Fruit fly (Drosophila melanogaster) whole organism, prepupa: ENCODE data around the gene Naam.

Source experiments
- Blimp-1 ChIP-seq: fragments of 200-800 bp; sonication (Bioruptor generic); optimal IDR thresholded peaks from 3 replicates; lab custom pipeline; 2017; ENCODE audit warnings: missing biosample characterization, missing genetic modification characterization, mild to moderate bottlenecking, moderate library complexity, missing genetic modification reagents
- CG10631 ChIP-seq: fragments of 200-800 bp; sonication (Bioruptor generic); optimal IDR thresholded peaks from 2 replicates; lab custom pipeline; 2016; ENCODE audit warnings: missing biosample characterization, missing genetic modification characterization
- CG11762 ChIP-seq: fragments of 200-800 bp; sonication (Bioruptor generic); optimal IDR thresholded peaks from 3 replicates; lab custom pipeline; 2016; ENCODE audit warnings: missing biosample characterization, missing genetic modification characterization; ENCODE audit not compliant: insufficient read depth
- CG15336 ChIP-seq: fragments of 200-800 bp; sonication (Bioruptor generic); IDR thresholded peaks from 2 replicates; pipeline ENCODE4 v1.3.6; 2022; ENCODE audit warnings: missing biosample characterization, missing genetic modification characterization
- CG16779 ChIP-seq: fragments of 200-800 bp; sonication (Bioruptor generic); optimal IDR thresholded peaks from 3 replicates; lab custom pipeline; 2017; ENCODE audit warnings: missing biosample characterization, mild to moderate bottlenecking, missing genetic modification characterization
- CG3032 ChIP-seq: fragments of 200-800 bp; optimal IDR thresholded peaks from 2 replicates; lab custom pipeline; 2019; ENCODE audit warnings: missing biosample characterization, mild to moderate bottlenecking, missing genetic modification characterization, moderate library complexity
- CG32006 ChIP-seq: fragments of 200-800 bp; sonication (Bioruptor generic); optimal IDR thresholded peaks from 3 replicates; lab custom pipeline; 2017; ENCODE audit warnings: missing biosample characterization, mild to moderate bottlenecking, missing genetic modification characterization
- CG34406 ChIP-seq: fragments of 200-800 bp; sonication (Bioruptor generic); optimal IDR thresholded peaks from 3 replicates; lab custom pipeline; 2016; ENCODE audit warnings: missing biosample characterization, missing genetic modification characterization
- CG3919 ChIP-seq: fragments of 200-800 bp; sonication (Bioruptor generic); optimal IDR thresholded peaks from 3 replicates; lab custom pipeline; 2016; ENCODE audit warnings: missing biosample characterization, missing genetic modification characterization
- CG4318 ChIP-seq: fragments of 200-800 bp; sonication (Bioruptor generic); optimal IDR thresholded peaks from 3 replicates; lab custom pipeline; 2017; ENCODE audit warnings: missing biosample characterization, mild to moderate bottlenecking, missing genetic modification characterization
- CG6163 ChIP-seq: fragments of 200-800 bp; sonication (Bioruptor generic); IDR thresholded peaks from 3 replicates; pipeline ENCODE4 v1.3.6; 2022; ENCODE audit warnings: missing biosample characterization, missing genetic modification characterization
- CG6276 ChIP-seq: fragments of 200-800 bp; sonication (Bioruptor generic); optimal IDR thresholded peaks from 2 replicates; lab custom pipeline; 2017; ENCODE audit warnings: missing biosample characterization, mild to moderate bottlenecking, missing genetic modification characterization
- CG6808 ChIP-seq: fragments of 200-800 bp; sonication (Bioruptor generic); optimal IDR thresholded peaks from 3 replicates; lab custom pipeline; 2017; ENCODE audit warnings: missing biosample characterization, missing genetic modification characterization, mild to moderate bottlenecking, moderate library complexity, missing genetic modification reagents
- CG8319 ChIP-seq: fragments of 200-800 bp; sonication (Bioruptor generic); optimal IDR thresholded peaks from 3 replicates; lab custom pipeline; 2016; ENCODE audit warnings: missing biosample characterization, missing genetic modification characterization
- CG8632 ChIP-seq: fragments of 200-800 bp; sonication (Bioruptor generic); optimal IDR thresholded peaks from 3 replicates; lab custom pipeline; 2016; ENCODE audit warnings: missing biosample characterization, missing genetic modification characterization
- Eip78C ChIP-seq: fragments of 200-800 bp; sonication (Bioruptor generic); peaks from one replicate; lab custom pipeline; 2016; ENCODE audit warnings: missing biosample characterization, missing genetic modification characterization
- Ets96B ChIP-seq: fragments of 200-800 bp; optimal IDR thresholded peaks from 2 replicates; lab custom pipeline; 2019; ENCODE audit warnings: missing biosample characterization, mild to moderate bottlenecking, missing genetic modification characterization, moderate library complexity
- Hr39 ChIP-seq: fragments of 200-800 bp; sonication (Bioruptor generic); optimal IDR thresholded peaks from 2 replicates; lab custom pipeline; 2016; ENCODE audit warnings: missing biosample characterization, missing genetic modification characterization
- Hr4 ChIP-seq: fragments of 200-800 bp; sonication (Bioruptor generic); optimal IDR thresholded peaks from 3 replicates; lab custom pipeline; 2016; ENCODE audit warnings: missing biosample characterization, missing genetic modification characterization
- Lpt ChIP-seq: fragments of 200-800 bp; sonication (Bioruptor generic); optimal IDR thresholded peaks from 3 replicates; lab custom pipeline; 2016; ENCODE audit warnings: missing biosample characterization, missing genetic modification characterization
- OdsH ChIP-seq: fragments of 200-800 bp; sonication (Bioruptor generic); optimal IDR thresholded peaks from 3 replicates; lab custom pipeline; 2016; ENCODE audit warnings: missing biosample characterization, missing genetic modification characterization
- dac ChIP-seq: fragments of 200-800 bp; sonication (Bioruptor generic); optimal IDR thresholded peaks from 2 replicates; lab custom pipeline; 2017; ENCODE audit warnings: missing biosample characterization, mild to moderate bottlenecking, missing genetic modification characterization
- dsx ChIP-seq: fragments of 200-800 bp; optimal IDR thresholded peaks from 3 replicates; lab custom pipeline; 2019; ENCODE audit warnings: missing biosample characterization, mild to moderate bottlenecking, missing genetic modification characterization, moderate library complexity; ENCODE audit not compliant: poor library complexity, severe bottlenecking
- esn ChIP-seq: fragments of 200-800 bp; sonication (Bioruptor generic); optimal IDR thresholded peaks from 2 replicates; lab custom pipeline; 2016; ENCODE audit warnings: missing biosample characterization, mild to moderate bottlenecking, missing genetic modification characterization, moderate library complexity
- fkh ChIP-seq: fragments of 200-800 bp; sonication (Bioruptor generic); optimal IDR thresholded peaks from 3 replicates; lab custom pipeline; 2017; ENCODE audit warnings: missing biosample characterization, mild to moderate bottlenecking, missing genetic modification characterization, moderate library complexity
- net ChIP-seq: fragments of 200-800 bp; sonication (Bioruptor generic); optimal IDR thresholded peaks from 3 replicates; lab custom pipeline; 2016; ENCODE audit warnings: missing biosample characterization, missing genetic modification characterization
- salr ChIP-seq, 2 experiments: fragments of 200-800 bp; sonication (Bioruptor generic); optimal IDR thresholded peaks; 3 replicates each; lab custom pipeline; 2016 to 2018; ENCODE audit warnings: missing biosample characterization in 2 of 2, missing genetic modification characterization in 2 of 2, mild to moderate bottlenecking in 1 of 2
- spab ChIP-seq: fragments of 200-800 bp; sonication (Bioruptor generic); optimal IDR thresholded peaks from 2 replicates; lab custom pipeline; 2017; ENCODE audit warnings: missing biosample characterization, mild to moderate bottlenecking, missing genetic modification characterization, missing genetic modification reagents
- ss ChIP-seq, 2 experiments: fragments of 200-800 bp; sonication (Bioruptor generic); optimal IDR thresholded peaks; 2 replicates in 1 of 2; 3 replicates in 1 of 2; lab custom pipeline; 2017 to 2018; ENCODE audit warnings: mild to moderate bottlenecking in 2 of 2, missing biosample characterization in 2 of 2, missing genetic modification characterization in 2 of 2, moderate library complexity in 1 of 2
- svp ChIP-seq: fragments of 200-800 bp; sonication (Bioruptor generic); peaks from one replicate; lab custom pipeline; 2016; ENCODE audit warnings: missing biosample characterization, missing genetic modification characterization

Gene Naam

DNA sequence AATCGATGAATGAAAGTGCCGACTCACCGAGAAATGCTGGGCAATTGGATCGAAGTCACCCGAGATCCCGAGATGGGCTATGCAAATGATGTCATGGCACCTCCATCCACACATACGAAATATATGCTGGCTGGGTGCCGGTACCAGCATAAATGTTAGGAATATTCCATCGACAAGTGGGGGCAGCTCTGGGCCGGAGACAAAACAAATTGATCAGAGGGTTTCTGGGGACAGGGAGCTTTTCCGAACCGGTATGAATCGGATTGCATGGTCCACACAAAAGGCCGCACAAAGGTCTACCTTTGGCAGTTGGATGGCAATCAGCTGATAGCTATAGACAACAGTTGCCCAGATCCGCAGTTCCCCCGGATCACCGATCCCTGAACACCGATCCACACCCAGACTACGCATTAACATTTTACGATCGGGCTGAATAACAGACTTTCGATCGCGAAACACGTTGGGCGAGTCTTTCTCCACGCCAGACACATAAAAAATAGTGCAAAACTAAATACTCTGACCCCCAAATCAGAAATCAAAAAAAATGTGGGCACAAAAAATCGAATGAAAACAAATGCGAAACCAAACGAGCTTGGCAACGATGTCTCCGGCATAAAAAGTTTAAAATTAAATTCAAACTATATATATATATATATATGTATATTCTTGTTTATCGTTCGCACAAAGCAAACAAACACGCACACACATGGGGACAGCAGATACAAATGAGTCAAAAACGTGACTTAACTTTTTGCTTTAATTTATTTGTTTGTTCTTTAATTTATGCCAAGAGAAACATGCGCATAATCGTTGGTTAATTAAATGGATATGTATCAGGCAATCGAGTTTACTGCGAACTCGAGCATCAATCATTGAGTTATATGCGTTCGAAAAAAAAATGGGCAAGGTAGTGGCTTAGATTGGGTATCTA lies 45.7 kb upstream of the Naam start (continued):
- TF ChIP-seq CG6808 (GFP tag; lab: Kevin White, UChicago) (no peak), OdsH (GFP tag; lab: Kevin White, UChicago) (no peak), CG8632 (GFP tag; lab: Kevin White, UChicago) (no peak), CG16779 (tag; lab: Kevin White, UChicago) (no peak), dsx (GFP tag; lab: Kevin White, UChicago) (peak; percentile 68), Eip78C (GFP tag; lab: Kevin White, UChicago) (peak; percentile 46), Ets96B (tag; lab: Kevin White, UChicago) (peak; percentile 6), CG10631 (GFP tag; lab: Kevin White, UChicago) (no peak), CG4318 (GFP tag; lab: Kevin White, UChicago) (no peak), Lpt (GFP tag; lab: Kevin White, UChicago) (no peak), Hr39 (GFP tag; lab: Kevin White, UChicago) (no peak), esn (GFP tag; lab: Kevin White, UChicago) (no peak), dac (GFP tag; lab: Kevin White, UChicago) (no peak), Hr4 (GFP tag; lab: Kevin White, UChicago) (no peak)

- peak in 1 of 2 experiments; percentile 2 for TF ChIP-seq salr (GFP tag; optimal IDR thresholded peaks at IDR 0.05; lab: Kevin White, UChicago)
- 0 out of 2 replicates have a peak, but pooled peaks have one; percentile 15 for TF ChIP-seq CG15336
- no peak for TF ChIP-seq esn (GFP tag; lab: Kevin White, UChicago)
- TF ChIP-seq CG3919 (GFP tag; lab: Kevin White, UChicago): peak; percentile 28
- peak; percentile 15 for TF ChIP-seq Ets96B (tag; lab: Kevin White, UChicago)
- TF ChIP-seq CG34406 (GFP tag; lab: Kevin White, UChicago): no peak
- peak; percentile 1 for TF ChIP-seq CG3032 (tag; lab: Kevin White, UChicago)
- no peak for TF ChIP-seq Hr39 (GFP tag; lab: Kevin White, UChicago)
- TF ChIP-seq CG6276 (GFP tag; lab: Kevin White, UChicago): peak; percentile 18
- TF ChIP-seq CG11762 (GFP tag; lab: Kevin White, UChicago): peak; percentile 26
- TF ChIP-seq Eip78C (GFP tag; lab: Kevin White, UChicago): peak; percentile 49
- no peak for TF ChIP-seq OdsH (GFP tag; lab: Kevin White, UChicago)
- TF ChIP-seq CG32006 (GFP tag; lab: Kevin White, UChicago): peak; percentile 40
- TF ChIP-seq spab: peak; percentile 1
Observed at dm6 chr3R:19627792-19628522, 43.3 kb upstream of the Naam start.

- no peak for TF ChIP-seq CG3919 (GFP tag; lab: Kevin White, UChicago)
- TF ChIP-seq OdsH (GFP tag; lab: Kevin White, UChicago): no peak
- no peak for TF ChIP-seq svp (GFP tag; lab: Kevin White, UChicago)
- TF ChIP-seq CG3032 (tag; lab: Kevin White, UChicago): no peak
- TF ChIP-seq esn (GFP tag; lab: Kevin White, UChicago): no peak
- TF ChIP-seq fkh (GFP tag; lab: Kevin White, UChicago): no peak
- TF ChIP-seq CG6163: peak; percentile 44; the same call in 1 of the 3 replicates
- TF ChIP-seq Blimp-1: no peak
- TF ChIP-seq Eip78C (GFP tag; lab: Kevin White, UChicago): peak; percentile 26
- no peak for TF ChIP-seq ss (GFP tag; optimal IDR thresholded peaks at IDR 0.05; lab: Kevin White, UChicago)
- no peak for TF ChIP-seq CG8319
- no peak for TF ChIP-seq Hr4 (GFP tag; lab: Kevin White, UChicago)
- TF ChIP-seq net (GFP tag; lab: Kevin White, UChicago): no peak
- TF ChIP-seq spab: no peak
- TF ChIP-seq CG10631 (GFP tag; lab: Kevin White, UChicago): no peak
- TF ChIP-seq CG15336: peak; percentile 29; the same call in 1 of the 2 replicates
Observed at dm6 chr3R:19632685-19633116, 38.5 kb upstream of the Naam start, which contains the start of gene CG6231. Gene CG6231 (minus strand): TSS chr3R:19632718.
